Fruit fly (Drosophila melanogaster) whole organism, embryonic: ENCODE data around the gene CG12177.

Experiments used
- Atf3 ChIP-seq: fragments of 200-800 bp; sonication (Bioruptor generic); optimal IDR thresholded peaks from 3 replicates; lab custom pipeline; 2016; ENCODE audit warnings: missing biosample characterization, missing genetic modification characterization
- CG10267 ChIP-seq: fragments of 200-800 bp; sonication (Bioruptor generic); optimal IDR thresholded peaks from 2 replicates; lab custom pipeline; 2018; ENCODE audit warnings: missing biosample characterization, mild to moderate bottlenecking, missing genetic modification characterization, moderate library complexity
- CG10565 ChIP-seq: fragments of 200-800 bp; sonication (Bioruptor generic); optimal IDR thresholded peaks from 3 replicates; lab custom pipeline; 2016; ENCODE audit warnings: missing biosample characterization, mild to moderate bottlenecking, missing genetic modification characterization
- CG11456 ChIP-seq: fragments of 200-800 bp; sonication (Bioruptor generic); IDR thresholded peaks from 3 replicates; pipeline ENCODE4 v1.3.6; 2022; ENCODE audit warnings: missing biosample characterization, missing genetic modification characterization
- CG11723 ChIP-seq: fragments of 200-800 bp; sonication (Bioruptor generic); optimal IDR thresholded peaks from 2 replicates; lab custom pipeline; 2017; ENCODE audit warnings: missing biosample characterization, mild to moderate bottlenecking, missing genetic modification characterization
- CG13287 ChIP-seq: fragments of 200-800 bp; sonication (Bioruptor generic); IDR thresholded peaks from 2 replicates; pipeline ENCODE4 v1.3.6; 2022; ENCODE audit warnings: missing biosample characterization, missing genetic modification characterization; ENCODE audit not compliant: partially characterized antibody
- CG3065 ChIP-seq: fragments of 200-800 bp; sonication (Bioruptor generic); optimal IDR thresholded peaks from 2 replicates; lab custom pipeline; 2016; ENCODE audit warnings: missing biosample characterization, missing genetic modification characterization
- CG3281 ChIP-seq: fragments of 200-800 bp; sonication (Bioruptor generic); optimal IDR thresholded peaks from 3 replicates; lab custom pipeline; 2017; ENCODE audit warnings: missing biosample characterization, mild to moderate bottlenecking, missing genetic modification characterization
- CG34224 ChIP-seq: fragments of 200-800 bp; sonication (Bioruptor generic); IDR thresholded peaks from 3 replicates; pipeline ENCODE4 v1.3.6; 2022; ENCODE audit warnings: missing biosample characterization, missing genetic modification characterization; ENCODE audit not compliant: partially characterized antibody
- CG3838 ChIP-seq: fragments of 200-800 bp; sonication (Bioruptor generic); optimal IDR thresholded peaks from 3 replicates; lab custom pipeline; 2016; ENCODE audit warnings: missing biosample characterization, missing genetic modification characterization
- CG4360 ChIP-seq: fragments of 200-800 bp; sonication (Bioruptor generic); IDR thresholded peaks from 2 replicates; pipeline ENCODE4 v1.3.6; 2022; ENCODE audit warnings: missing biosample characterization, missing genetic modification characterization
- CG6683 ChIP-seq: fragments of 200-800 bp; sonication (Bioruptor generic); optimal IDR thresholded peaks from 2 replicates; lab custom pipeline; 2017; ENCODE audit warnings: missing biosample characterization, mild to moderate bottlenecking, missing genetic modification characterization, missing genetic modification reagents
- CG7839 ChIP-seq: fragments of 200-800 bp; sonication (Bioruptor generic); optimal IDR thresholded peaks from 3 replicates; lab custom pipeline; 2018; ENCODE audit warnings: missing biosample characterization, mild to moderate bottlenecking, missing genetic modification characterization, moderate library complexity
- CG9727 ChIP-seq: fragments of 200-800 bp; sonication (Bioruptor generic); optimal IDR thresholded peaks from 3 replicates; lab custom pipeline; 2017; ENCODE audit warnings: missing biosample characterization, mild to moderate bottlenecking, missing genetic modification characterization
- CG9797 ChIP-seq: fragments of 200-800 bp; sonication (Bioruptor generic); optimal IDR thresholded peaks from 3 replicates; lab custom pipeline; 2018; ENCODE audit warnings: missing biosample characterization, mild to moderate bottlenecking, missing genetic modification characterization
- CG9876 ChIP-seq: fragments of 200-800 bp; sonication (Bioruptor generic); optimal IDR thresholded peaks from 2 replicates; lab custom pipeline; 2016; ENCODE audit warnings: missing biosample characterization, missing genetic modification characterization
- D ChIP-seq, 2 experiments: fragments of 200-800 bp in 1 of 2; fragments of >200 bp in 1 of 2; sonication (Bioruptor generic) in 1 of 2; optimal IDR thresholded peaks; 2 replicates in 1 of 2; 3 replicates in 1 of 2; lab custom pipeline; 2017; ENCODE audit warnings: mild to moderate bottlenecking in 1 of 2, missing biosample characterization in 1 of 2, missing genetic modification characterization in 1 of 2, missing genetic modification reagents in 1 of 2
- D19B ChIP-seq: fragments of 200-800 bp; sonication (Bioruptor generic); optimal IDR thresholded peaks from 2 replicates; lab custom pipeline; 2017; ENCODE audit warnings: missing biosample characterization, mild to moderate bottlenecking, missing genetic modification characterization
- Dbx ChIP-seq: fragments of 200-800 bp; sonication (Bioruptor generic); IDR thresholded peaks from 3 replicates; pipeline ENCODE4 v1.3.6; 2022; ENCODE audit warnings: missing biosample characterization, missing genetic modification characterization
- Dek ChIP-seq: fragments of 200-800 bp; sonication (Bioruptor generic); optimal IDR thresholded peaks from 3 replicates; lab custom pipeline; 2019; ENCODE audit warnings: missing biosample characterization, mild to moderate bottlenecking, missing genetic modification characterization, moderate library complexity
- Fer3 ChIP-seq: fragments of 200-800 bp; sonication (Bioruptor generic); optimal IDR thresholded peaks from 2 replicates; lab custom pipeline; 2018; ENCODE audit warnings: missing biosample characterization, mild to moderate bottlenecking, missing genetic modification characterization, moderate library complexity
- GATAe ChIP-seq: fragments of 200-800 bp; sonication (Bioruptor generic); conservative IDR thresholded peaks from 2 replicates; pipeline ENCODE4 v1.3.6; 2022; ENCODE audit warnings: missing biosample characterization, missing genetic modification characterization
- HHEX ChIP-seq: fragments of 200-800 bp; sonication (Bioruptor generic); optimal IDR thresholded peaks from 3 replicates; lab custom pipeline; 2017; ENCODE audit warnings: missing biosample characterization, mild to moderate bottlenecking, missing genetic modification characterization, missing genetic modification reagents
- HLH3B ChIP-seq: fragments of 200-800 bp; sonication (Bioruptor generic); IDR thresholded peaks from 2 replicates; pipeline ENCODE4 v1.3.6; 2022; ENCODE audit warnings: missing biosample characterization, missing genetic modification characterization
- HLH4C ChIP-seq: fragments of 200-800 bp; sonication (Bioruptor generic); IDR thresholded peaks from 3 replicates; pipeline ENCODE4 v1.3.6; 2022; ENCODE audit warnings: missing biosample characterization, missing genetic modification characterization; ENCODE audit not compliant: partially characterized antibody
- Hsf ChIP-seq: fragments of 200-800 bp; sonication (Bioruptor generic); optimal IDR thresholded peaks from 3 replicates; lab custom pipeline; 2016; ENCODE audit warnings: missing biosample characterization, missing genetic modification characterization
- MTF-1 ChIP-seq: fragments of 200-800 bp; sonication (Bioruptor generic); optimal IDR thresholded peaks from 2 replicates; lab custom pipeline; 2018; ENCODE audit warnings: missing biosample characterization, mild to moderate bottlenecking, missing genetic modification characterization, borderline replicate concordance
- Neu2 ChIP-seq: fragments of 200-800 bp; sonication (Bioruptor generic); optimal IDR thresholded peaks from 3 replicates; lab custom pipeline; 2016; ENCODE audit warnings: missing biosample characterization, missing genetic modification characterization, borderline replicate concordance
- Oaz ChIP-seq: fragments of 200-800 bp; sonication (Bioruptor generic); IDR thresholded peaks from 2 replicates; pipeline ENCODE4 v1.3.6; 2022; ENCODE audit warnings: missing biosample characterization, missing genetic modification characterization
- Rx ChIP-seq: fragments of 200-800 bp; sonication (Bioruptor generic); IDR thresholded peaks from 2 replicates; pipeline ENCODE4 v1.3.6; 2022; ENCODE audit warnings: missing biosample characterization, missing genetic modification characterization
- Side ChIP-seq: fragments of 200-800 bp; sonication (Bioruptor generic); optimal IDR thresholded peaks from 2 replicates; lab custom pipeline; 2016; ENCODE audit warnings: missing biosample characterization, missing genetic modification characterization
- Sry-δ ChIP-seq: fragments of 200-800 bp; sonication (Bioruptor generic); optimal IDR thresholded peaks from 2 replicates; lab custom pipeline; 2016; ENCODE audit warnings: missing biosample characterization, missing genetic modification characterization
- Ssrp ChIP-seq: fragments of 200-800 bp; sonication (Bioruptor generic); optimal IDR thresholded peaks from 2 replicates; lab custom pipeline; 2018; ENCODE audit warnings: missing biosample characterization, mild to moderate bottlenecking, missing genetic modification characterization, moderate library complexity
- Xrp1 ChIP-seq: fragments of 200-800 bp; sonication (Bioruptor generic); IDR thresholded peaks from 2 replicates; pipeline ENCODE4 v1.3.6; 2022; ENCODE audit warnings: missing biosample characterization, missing genetic modification characterization
- aop ChIP-seq: fragments of 200-800 bp; sonication (Bioruptor generic); IDR thresholded peaks from 2 replicates; pipeline ENCODE4 v1.3.6; 2022; ENCODE audit warnings: missing biosample characterization, missing genetic modification characterization
- ash1 ChIP-seq: fragments of 200-800 bp; sonication (Bioruptor generic); optimal IDR thresholded peaks from 2 replicates; lab custom pipeline; 2018; ENCODE audit warnings: missing biosample characterization, mild to moderate bottlenecking, missing genetic modification characterization
- emc ChIP-seq: fragments of 200-800 bp; sonication (Bioruptor generic); optimal IDR thresholded peaks from 2 replicates; lab custom pipeline; 2016; ENCODE audit warnings: missing biosample characterization, missing genetic modification characterization
- esg ChIP-seq: fragments of 200-800 bp; sonication (Bioruptor generic); conservative IDR thresholded peaks from 2 replicates; pipeline ENCODE4 v1.3.6; 2022; ENCODE audit warnings: missing biosample characterization, missing genetic modification characterization
- fd102C ChIP-seq: fragments of 200-800 bp; sonication (Bioruptor generic); optimal IDR thresholded peaks from 2 replicates; lab custom pipeline; 2018; ENCODE audit warnings: missing biosample characterization, mild to moderate bottlenecking, missing genetic modification characterization, moderate library complexity
- klu ChIP-seq: fragments of 200-800 bp; sonication (Bioruptor generic); IDR thresholded peaks from 2 replicates; pipeline ENCODE4 v1.3.6; 2022; ENCODE audit warnings: missing biosample characterization, missing genetic modification characterization
- lab ChIP-seq: fragments of 200-800 bp; sonication (Bioruptor generic); optimal IDR thresholded peaks from 3 replicates; lab custom pipeline; 2017; ENCODE audit warnings: missing biosample characterization, missing genetic modification characterization, mild to moderate bottlenecking, moderate library complexity, missing genetic modification reagents
- lilli ChIP-seq: fragments of 200-800 bp; sonication (Bioruptor generic); optimal IDR thresholded peaks from 3 replicates; lab custom pipeline; 2016; ENCODE audit warnings: missing biosample characterization, missing genetic modification characterization
- mirr ChIP-seq: fragments of 200-800 bp; sonication (Bioruptor generic); optimal IDR thresholded peaks from 3 replicates; lab custom pipeline; 2018; ENCODE audit warnings: missing biosample characterization, mild to moderate bottlenecking, missing genetic modification characterization
- pum ChIP-seq: fragments of 200-800 bp; sonication (Bioruptor generic); optimal IDR thresholded peaks from 2 replicates; lab custom pipeline; 2016; ENCODE audit warnings: missing biosample characterization, missing genetic modification characterization
- run ChIP-seq: fragments of 200-800 bp; sonication (Bioruptor generic); optimal IDR thresholded peaks from 3 replicates; lab custom pipeline; 2018; ENCODE audit warnings: missing biosample characterization, mild to moderate bottlenecking, missing genetic modification characterization
- sens ChIP-seq: fragments of 200-800 bp; sonication (Bioruptor generic); peaks from one replicate; lab custom pipeline; 2016; ENCODE audit warnings: missing biosample characterization, missing genetic modification characterization
- twi ChIP-seq: fragments of 200-800 bp; optimal IDR thresholded peaks from 2 replicates; lab custom pipeline; 2019; ENCODE audit warnings: missing biosample characterization, mild to moderate bottlenecking, missing genetic modification characterization, moderate library complexity
- unc-4 ChIP-seq: fragments of 200-800 bp; sonication (Bioruptor generic); IDR thresholded peaks from 2 replicates; pipeline ENCODE4 v1.3.6; 2022; ENCODE audit warnings: missing biosample characterization, missing genetic modification characterization; ENCODE audit not compliant: partially characterized antibody
- unpg ChIP-seq: fragments of 200-800 bp; sonication (Bioruptor generic); optimal IDR thresholded peaks from 3 replicates; lab custom pipeline; 2018; ENCODE audit warnings: missing biosample characterization, mild to moderate bottlenecking, missing genetic modification characterization, moderate library complexity
- usp ChIP-seq: fragments of >200 bp; optimal IDR thresholded peaks from 2 replicates; lab custom pipeline; 2017; ENCODE audit warnings: missing biosample characterization, missing genetic modification characterization
- zen2 ChIP-seq: fragments of 200-800 bp; sonication (Bioruptor generic); IDR thresholded peaks from 3 replicates; pipeline ENCODE4 v1.3.6; 2022; ENCODE audit warnings: missing biosample characterization, missing genetic modification characterization; ENCODE audit not compliant: partially characterized antibody

The CG12177 gene

DNA sequence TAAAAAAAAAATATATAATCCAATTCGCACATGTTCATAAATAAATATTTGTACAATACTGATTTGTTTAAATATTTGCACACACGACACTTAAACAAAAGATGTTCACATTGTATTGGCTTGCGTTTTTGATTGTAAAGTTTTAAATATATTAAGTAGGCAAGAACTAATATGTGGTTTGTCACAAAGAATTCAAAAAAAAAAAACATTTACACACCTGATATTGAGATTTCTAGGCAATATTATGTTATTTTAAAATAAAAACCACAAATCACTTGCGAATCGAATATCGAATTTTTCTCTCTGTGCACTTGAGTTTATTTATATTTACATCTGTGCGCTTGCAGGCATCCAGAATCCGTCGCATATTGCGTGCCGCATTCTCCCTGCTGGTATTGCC lies 735 bp downstream of the CG12177 start (continued):
- peak; percentile 9 for TF ChIP-seq CG7839 (tag; lab: Kevin White, UChicago)
- peak; percentile 41 for TF ChIP-seq CG9727 (GFP tag; lab: Kevin White, UChicago)
- TF ChIP-seq MTF-1 (GFP tag; lab: Kevin White, UChicago), result no peak
- TF ChIP-seq CG10565 (GFP tag; lab: Kevin White, UChicago), result no peak
- TF ChIP-seq CG11456 (GFP tag; lab: Robert Waterston, UW), result no peak
- peak; percentile 19 for TF ChIP-seq sens (GFP tag; lab: Kevin White, UChicago)
- no peak for TF ChIP-seq mirr (GFP tag; lab: Kevin White, UChicago)
- no peak for TF ChIP-seq Oaz (GFP tag; lab: Robert Waterston, UW)
- peak; percentile 35 for TF ChIP-seq Ssrp (tag; lab: Kevin White, UChicago)
- no peak for TF ChIP-seq CG34224 (GFP tag; lab: Robert Waterston, UW)
- no peak for TF ChIP-seq D19B (GFP tag; lab: Kevin White, UChicago)
- no peak for TF ChIP-seq lilli (GFP tag; lab: Kevin White, UChicago)
- no peak for TF ChIP-seq Side (GFP tag; lab: Kevin White, UChicago)
- TF ChIP-seq GATAe (GFP tag; lab: Robert Waterston, UW), result no peak
- TF ChIP-seq Xrp1, result peak; percentile 16; the same call in 1 of the 2 replicates
- TF ChIP-seq Dbx (GFP tag; lab: Robert Waterston, UW), result no peak
- TF ChIP-seq CG9797 (GFP tag; lab: Kevin White, UChicago), result no peak
- no peak for TF ChIP-seq D (optimal IDR thresholded peaks at IDR 0.05; lab: Kevin White, UChicago)
- peak; percentile 9 for TF ChIP-seq D (GFP tag; optimal IDR thresholded peaks at IDR 0.05; lab: Kevin White, UChicago)
- TF ChIP-seq lab (GFP tag; lab: Kevin White, UChicago), result no peak
- TF ChIP-seq CG3281 (GFP tag; lab: Kevin White, UChicago), result peak; percentile 39
- TF ChIP-seq HHEX, result no peak
- TF ChIP-seq Fer3 (tag; lab: Kevin White, UChicago), result peak; percentile 19
- TF ChIP-seq CG10267 (tag; lab: Kevin White, UChicago), result peak; percentile 26
- no peak for TF ChIP-seq CG9876 (GFP tag; lab: Kevin White, UChicago)
- no peak for TF ChIP-seq usp (GFP tag; lab: Kevin White, UChicago)
- no peak for TF ChIP-seq emc (GFP tag; lab: Kevin White, UChicago)
- peak; percentile 53 for TF ChIP-seq unpg
- no peak for TF ChIP-seq Atf3
- TF ChIP-seq CG11723, result no peak
- no peak for TF ChIP-seq HLH4C (GFP tag; lab: Robert Waterston, UW)
- no peak for TF ChIP-seq CG6683 (GFP tag; lab: Kevin White, UChicago)
- no peak for TF ChIP-seq unc-4 (GFP tag; lab: Robert Waterston, UW)
- TF ChIP-seq Rx (GFP tag; lab: Robert Waterston, UW), result no peak
- no peak for TF ChIP-seq run (tag; lab: Kevin White, UChicago)
- no peak for TF ChIP-seq aop (GFP tag; lab: Robert Waterston, UW)
- TF ChIP-seq CG3065 (GFP tag; lab: Kevin White, UChicago), result no peak
- no peak for TF ChIP-seq Sry-δ (GFP tag; lab: Kevin White, UChicago)
- TF ChIP-seq klu (GFP tag; lab: Robert Waterston, UW), result no peak
- TF ChIP-seq Dek (tag; lab: Kevin White, UChicago), result no peak
- TF ChIP-seq Hsf, result no peak
- TF ChIP-seq pum (GFP tag; lab: Kevin White, UChicago), result no peak
- TF ChIP-seq twi (tag; lab: Kevin White, UChicago), result no peak
- no peak for TF ChIP-seq CG13287 (GFP tag; lab: Robert Waterston, UW)
- no peak for TF ChIP-seq fd102C (GFP tag; lab: Kevin White, UChicago)
- no peak for TF ChIP-seq CG4360 (GFP tag; lab: Robert Waterston, UW)
- no peak for TF ChIP-seq ash1 (GFP tag; lab: Kevin White, UChicago)
- no peak for TF ChIP-seq CG3838
- no peak for TF ChIP-seq esg
- TF ChIP-seq zen2 (GFP tag; lab: Robert Waterston, UW), result no peak
- TF ChIP-seq HLH3B (GFP tag; lab: Robert Waterston, UW), result 0 out of 2 replicates have a peak, but pooled peaks have one; percentile 20
- no peak for TF ChIP-seq Neu2 (GFP tag; lab: Kevin White, UChicago)
